Fruit fly (Drosophila melanogaster): Measurements from ENCODE around the gene Cpr65Ec.

Gene Cpr65Ec

dm6 chr3L:7103941-7104340 lies 10.9 kb downstream of the Cpr65Ec start:
- no peak for TF ChIP-seq CG17801 (GFP tag; optimal IDR thresholded peaks at IDR 0.05; ENCODE audit: partially characterized antibody)

dm6 chr3L:7104485-7104884 lies 11.5 kb downstream of the Cpr65Ec start:
- no peak for TF ChIP-seq CG17801 (GFP tag; optimal IDR thresholded peaks at IDR 0.05; ENCODE audit: partially characterized antibody)

dm6 chr3L:7105693-7106092 lies 12.7 kb downstream of the Cpr65Ec start:
- no peak for TF ChIP-seq CG17801 (GFP tag; optimal IDR thresholded peaks at IDR 0.05; ENCODE audit: partially characterized antibody)

dm6 chr3L:7113010-7113409 lies 20.0 kb downstream of the Cpr65Ec start:
- no peak for TF ChIP-seq CG17801 (GFP tag; optimal IDR thresholded peaks at IDR 0.05; ENCODE audit: partially characterized antibody)

- TF ChIP-seq CG17801 (GFP tag; optimal IDR thresholded peaks at IDR 0.05; ENCODE audit: partially characterized antibody), result no peak
Measured at dm6 chr3L:7115944-7116343, 22.9 kb downstream of the Cpr65Ec start.

- TF ChIP-seq CG17801 (GFP tag; optimal IDR thresholded peaks at IDR 0.05; ENCODE audit: partially characterized antibody), result no peak
Measured at dm6 chr3L:7122136-7122535, 29.1 kb downstream of the Cpr65Ec start.

dm6 chr3L:7125289-7125955 lies 32.4 kb downstream of the Cpr65Ec start, which contains the start of the genes msl-3 and BBS1:
Gene msl-3, minus strand, starts transcription at chr3L:7125533.
Gene BBS1, plus strand, starts transcription at chr3L:7125905.
- no peak for TF ChIP-seq CG17801 (GFP tag; optimal IDR thresholded peaks at IDR 0.05; ENCODE audit: partially characterized antibody)

dm6 chr3L:7128214-7129008 lies 35.4 kb downstream of the Cpr65Ec start, which contains the start of the genes Acbp4 and Acbp6:
Gene Acbp4, minus strand, starts transcription at chr3L:7128264.
Gene Acbp6, plus strand, starts transcription at chr3L:7128903.
- no peak for TF ChIP-seq CG17801 (GFP tag; optimal IDR thresholded peaks at IDR 0.05; ENCODE audit: partially characterized antibody)

- TF ChIP-seq CG17801 (GFP tag; optimal IDR thresholded peaks at IDR 0.05; ENCODE audit: partially characterized antibody), result no peak
Measured at dm6 chr3L:7130574-7130973, 37.6 kb downstream of the Cpr65Ec start, which contains the start of gene Acbp3. Gene Acbp3, plus strand, starts transcription at chr3L:7130874.

dm6 chr3L:7131447-7131983 lies 38.5 kb downstream of the Cpr65Ec start, which contains the start of gene Acbp2:
Gene Acbp2, plus strand, starts transcription at chr3L:7131863.
- TF ChIP-seq CG17801 (GFP tag; optimal IDR thresholded peaks at IDR 0.05; ENCODE audit: partially characterized antibody), result peak; percentile 21

- no peak for TF ChIP-seq CG17801 (GFP tag; optimal IDR thresholded peaks at IDR 0.05; ENCODE audit: partially characterized antibody)
Measured at dm6 chr3L:7132593-7132992, 39.6 kb downstream of the Cpr65Ec start.

- peak; percentile 69 for TF ChIP-seq CG17801 (GFP tag; optimal IDR thresholded peaks at IDR 0.05; ENCODE audit: partially characterized antibody)
Measured at dm6 chr3L:7133699-7134655, 41.0 kb downstream of the Cpr65Ec start, which contains the start of gene melt. Gene melt, plus strand, starts transcription at chr3L:7134516.

- TF ChIP-seq CG17801 (GFP tag; optimal IDR thresholded peaks at IDR 0.05; ENCODE audit: partially characterized antibody), result peak; percentile 71
Measured at dm6 chr3L:7134818-7135217, 41.8 kb downstream of the Cpr65Ec start.

- TF ChIP-seq CG17801 (GFP tag; optimal IDR thresholded peaks at IDR 0.05; ENCODE audit: partially characterized antibody), result no peak
Measured at dm6 chr3L:7136663-7137062, 43.7 kb downstream of the Cpr65Ec start.
